Worm (Caenorhabditis elegans) whole organism, mixed stage, embryonic: ENCODE measurements around the gene W08G11.1.

ENCODE experiments used
- blmp-1 ChIP-seq: fragments of 150-350 bp; optimal IDR thresholded peaks from 2 replicates; lab custom pipeline; 2014; ENCODE audit warnings: missing biosample characterization, missing genetic modification characterization
- drap-1 ChIP-seq: fragments of 200-800 bp; sonication (Bioruptor generic); optimal IDR thresholded peaks from 3 replicates; lab custom pipeline; 2018; ENCODE audit warnings: mild to moderate bottlenecking, missing genetic modification characterization, missing compliant biosample characterization
- mep-1 ChIP-seq: fragments of 150-350 bp; optimal IDR thresholded peaks from 2 replicates; lab custom pipeline; 2017; ENCODE audit warnings: missing biosample characterization, missing genetic modification reagents, missing genetic modification characterization, inconsistent platforms
- nhr-12 ChIP-seq: fragments of 150-350 bp; optimal IDR thresholded peaks from 2 replicates; lab custom pipeline; 2014; ENCODE audit warnings: missing biosample characterization, missing genetic modification characterization
- nhr-237 ChIP-seq: fragments of 150-350 bp; optimal IDR thresholded peaks from 2 replicates; lab custom pipeline; 2014; ENCODE audit warnings: missing biosample characterization, missing genetic modification characterization
- snpc-4 ChIP-seq: fragments of 150-350 bp; optimal IDR thresholded peaks from 2 replicates; lab custom pipeline; 2014; ENCODE audit warnings: missing biosample characterization, missing genetic modification characterization
- unc-39 ChIP-seq: fragments of 150-350 bp; optimal IDR thresholded peaks from 2 replicates; lab custom pipeline; 2014; ENCODE audit warnings: missing biosample characterization, missing genetic modification characterization
- unc-62 ChIP-seq: fragments of 150-350 bp; optimal IDR thresholded peaks from 2 replicates; lab custom pipeline; 2014; ENCODE audit warnings: missing biosample characterization, missing genetic modification reagents, missing genetic modification characterization
- ztf-11 ChIP-seq: fragments of 150-350 bp; optimal IDR thresholded peaks from 2 replicates; lab custom pipeline; 2014; ENCODE audit warnings: missing biosample characterization, missing genetic modification characterization

DNA sequence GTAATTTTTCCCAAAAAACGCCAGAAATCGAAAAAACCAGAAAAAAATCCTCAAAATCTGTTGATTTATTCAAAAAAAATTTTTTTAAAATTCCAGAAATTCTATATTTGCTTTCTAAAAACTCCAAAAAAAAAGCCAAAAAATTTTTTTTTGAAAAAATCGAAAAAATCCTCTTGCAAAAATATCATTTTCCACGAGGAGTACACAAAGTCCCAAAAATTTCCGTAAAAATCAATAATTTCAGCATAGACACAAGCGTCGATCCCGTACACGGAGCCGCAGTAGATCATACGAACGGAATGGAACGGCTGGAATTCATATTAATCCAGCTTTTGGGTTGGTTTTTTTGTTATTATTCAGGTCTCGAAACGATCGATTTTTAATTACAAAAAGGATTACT, 21.3 kb downstream of the W08G11.1 start:
- no peak for TF ChIP-seq ztf-11 (tag; lab: Kevin White, UChicago)
- no peak for TF ChIP-seq drap-1 (GFP tag; lab: Kevin White, UChicago)
- no peak for TF ChIP-seq unc-62 (GFP tag; lab: Kevin White, UChicago)
- no peak for TF ChIP-seq unc-39 (tag; lab: Kevin White, UChicago)
- no peak for TF ChIP-seq snpc-4
- TF ChIP-seq mep-1 (tag; lab: Kevin White, UChicago) = no peak
- TF ChIP-seq blmp-1 (tag; lab: Kevin White, UChicago) = no peak
- no peak for TF ChIP-seq nhr-12 (tag; lab: Kevin White, UChicago)
- no peak for TF ChIP-seq nhr-237
